Comparison of ENCODE assay signal across 1 fruit fly cellular context in the genomic region with DNA sequence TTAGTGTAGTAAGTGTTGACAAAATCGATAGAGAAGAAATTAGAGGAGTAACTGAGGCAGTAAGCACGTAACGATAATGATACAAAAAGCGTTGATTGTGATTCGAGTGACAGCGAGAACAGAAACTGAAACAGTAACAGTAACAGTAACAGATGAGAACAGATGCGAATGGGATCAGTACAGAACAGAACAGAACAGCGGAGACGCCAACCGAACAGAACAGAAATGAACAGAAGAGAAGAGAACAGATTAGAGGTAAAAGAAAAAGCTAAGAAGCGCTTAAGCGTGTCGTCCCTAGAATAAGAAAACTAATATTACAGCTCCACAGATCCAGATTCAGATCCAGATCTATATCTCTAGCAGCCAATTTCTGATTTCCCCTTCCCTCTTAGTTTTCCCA.
TF ChIP-seq lines count a peak whose summit lies in the region.

No protein-coding gene starts in this region.

TF ChIP-seq in whole organism, embryonic, 481 proteins besides CTCF, POLR2A, EP300 and RAD21 (continued from another document):
- TF ChIP-seq CG2712 (tag; optimal IDR thresholded peaks at IDR 0.05; lab: Kevin White, UChicago): no peak
- TF ChIP-seq Hand (GFP tag; optimal IDR thresholded peaks at IDR 0.05; lab: Kevin White, UChicago): no peak
- TF ChIP-seq bbx (GFP tag; IDR thresholded peaks at IDR 0.05; lab: Robert Waterston, UW; ENCODE audit: partially characterized antibody): no peak
- peak; percentile 66 for TF ChIP-seq pita (GFP tag; optimal IDR thresholded peaks at IDR 0.05; lab: Kevin White, UChicago)
- no peak for TF ChIP-seq br (optimal IDR thresholded peaks at IDR 0.05; lab: Kevin White, UChicago)
- no peak for TF ChIP-seq Lhr (GFP tag; optimal IDR thresholded peaks at IDR 0.05; lab: Kevin White, UChicago)
- TF ChIP-seq CG43689 (GFP tag; IDR thresholded peaks at IDR 0.05; lab: Robert Waterston, UW): no peak
- TF ChIP-seq bcd (GFP tag; optimal IDR thresholded peaks at IDR 0.05; lab: Kevin White, UChicago): no peak
- no peak for TF ChIP-seq B-H2 (GFP tag; optimal IDR thresholded peaks at IDR 0.05; lab: Kevin White, UChicago)
- no peak for TF ChIP-seq CG2875 (GFP tag; optimal IDR thresholded peaks at IDR 0.05; lab: Kevin White, UChicago)
- TF ChIP-seq CG12155 (GFP tag; optimal IDR thresholded peaks at IDR 0.05; lab: Kevin White, UChicago): no peak
- no peak for TF ChIP-seq Sox102F (GFP tag; optimal IDR thresholded peaks at IDR 0.05; lab: Kevin White, UChicago)
- TF ChIP-seq onecut (GFP tag; IDR thresholded peaks at IDR 0.05; lab: Robert Waterston, UW): no peak
- no peak for TF ChIP-seq gcm (GFP tag; optimal IDR thresholded peaks at IDR 0.05; lab: Kevin White, UChicago)
- peak; percentile 62 for TF ChIP-seq CG3995 (GFP tag; optimal IDR thresholded peaks at IDR 0.05; lab: Kevin White, UChicago)
- TF ChIP-seq Spps (tag; optimal IDR thresholded peaks at IDR 0.05; lab: Kevin White, UChicago): no peak
- no peak for TF ChIP-seq slbo (GFP tag; IDR thresholded peaks at IDR 0.05; lab: Robert Waterston, UW)
- TF ChIP-seq dysf (GFP tag; IDR thresholded peaks at IDR 0.05; lab: Robert Waterston, UW): no peak
- peak; percentile 16 for TF ChIP-seq CG8290 (GFP tag; optimal IDR thresholded peaks at IDR 0.05; lab: Kevin White, UChicago)
- TF ChIP-seq CG8290 (tag; optimal IDR thresholded peaks at IDR 0.05; lab: Kevin White, UChicago): no peak
- TF ChIP-seq rib (GFP tag; IDR thresholded peaks at IDR 0.05; lab: Robert Waterston, UW): no peak
- TF ChIP-seq CG34376 (GFP tag; optimal IDR thresholded peaks at IDR 0.05; lab: Kevin White, UChicago): no peak
- TF ChIP-seq Camta (GFP tag; optimal IDR thresholded peaks at IDR 0.05; lab: Kevin White, UChicago): no peak
- TF ChIP-seq CG11696 (GFP tag; IDR thresholded peaks at IDR 0.05; lab: Robert Waterston, UW): no peak
- no peak for TF ChIP-seq mld (GFP tag; IDR thresholded peaks at IDR 0.05; lab: Robert Waterston, UW; ENCODE audit: partially characterized antibody)
- TF ChIP-seq sqz (GFP tag; optimal IDR thresholded peaks at IDR 0.05; lab: Kevin White, UChicago): no peak
- no peak for TF ChIP-seq Hr3 (GFP tag; optimal IDR thresholded peaks at IDR 0.05; lab: Kevin White, UChicago)
- no peak for TF ChIP-seq kah (GFP tag; optimal IDR thresholded peaks at IDR 0.05; lab: Kevin White, UChicago)
- no peak for TF ChIP-seq trh (GFP tag; optimal IDR thresholded peaks at IDR 0.05; lab: Kevin White, UChicago)
- no peak for TF ChIP-seq CG5180 (GFP tag; optimal IDR thresholded peaks at IDR 0.05; lab: Kevin White, UChicago)
- TF ChIP-seq crc (GFP tag; optimal IDR thresholded peaks at IDR 0.05; lab: Kevin White, UChicago): no peak
- TF ChIP-seq gt (GFP tag; IDR thresholded peaks at IDR 0.05; lab: Robert Waterston, UW): no peak
- TF ChIP-seq CG7745 (tag; optimal IDR thresholded peaks at IDR 0.05; lab: Kevin White, UChicago): no peak
- TF ChIP-seq NK7.1 (GFP tag; optimal IDR thresholded peaks at IDR 0.05; lab: Kevin White, UChicago): no peak
- no peak for TF ChIP-seq Mrtf (GFP tag; IDR thresholded peaks at IDR 0.05; lab: Robert Waterston, UW)
- no peak for TF ChIP-seq CG3065 (GFP tag; optimal IDR thresholded peaks at IDR 0.05; lab: Kevin White, UChicago)
- no peak for TF ChIP-seq Abd-B (GFP tag; optimal IDR thresholded peaks at IDR 0.05; lab: Kevin White, UChicago)
- TF ChIP-seq CG9932 (GFP tag; IDR thresholded peaks at IDR 0.05; lab: Robert Waterston, UW): no peak
- no peak for TF ChIP-seq CG12942 (GFP tag; optimal IDR thresholded peaks at IDR 0.05; lab: Kevin White, UChicago)
- no peak for TF ChIP-seq CG11398 (GFP tag; optimal IDR thresholded peaks at IDR 0.05; lab: Kevin White, UChicago)
- no peak for TF ChIP-seq Gug (GFP tag; IDR thresholded peaks at IDR 0.05; lab: Robert Waterston, UW)
- no peak for TF ChIP-seq bsh (GFP tag; optimal IDR thresholded peaks at IDR 0.05; lab: Kevin White, UChicago)
- no peak for TF ChIP-seq dmrt99B (tag; optimal IDR thresholded peaks at IDR 0.05; lab: Kevin White, UChicago)
- TF ChIP-seq Poxn (GFP tag; IDR thresholded peaks at IDR 0.05; lab: Robert Waterston, UW): no peak
- TF ChIP-seq CG17802 (tag; optimal IDR thresholded peaks at IDR 0.05; lab: Kevin White, UChicago): no peak
TF ChIP-seq in whole organism, embryonic: peak in this region for 10.
